Fruit fly (Drosophila melanogaster) whole organism, embryonic: ENCODE data around the gene Mlc-c.
A peak's percentile ranks its signal among the peaks of the same experiment; 100 is the strongest.

Source experiments
- BEAF-32 ChIP-seq: fragments of 200-800 bp; sonication (Bioruptor generic); optimal IDR thresholded peaks from 3 replicates; lab custom pipeline; 2017; ENCODE audit warnings: missing biosample characterization, missing genetic modification characterization, mild to moderate bottlenecking, moderate library complexity, missing genetic modification reagents
- CG10209 ChIP-seq: fragments of 200-800 bp; sonication (Bioruptor generic); optimal IDR thresholded peaks from 3 replicates; lab custom pipeline; 2017; ENCODE audit warnings: missing biosample characterization, mild to moderate bottlenecking, missing genetic modification characterization, missing genetic modification reagents
- CG1024 ChIP-seq: fragments of 200-800 bp; sonication (Bioruptor generic); IDR thresholded peaks from 2 replicates; pipeline ENCODE4 v1.3.6; 2022; ENCODE audit warnings: missing biosample characterization, missing genetic modification characterization
- CG10366 ChIP-seq: fragments of 200-800 bp; sonication (Bioruptor generic); IDR thresholded peaks from 2 replicates; pipeline ENCODE4 v1.3.6; 2022; ENCODE audit warnings: missing biosample characterization, missing genetic modification characterization
- CG10654 ChIP-seq: fragments of 200-800 bp; sonication (Bioruptor generic); optimal IDR thresholded peaks from 2 replicates; lab custom pipeline; 2016; ENCODE audit warnings: missing biosample characterization, missing genetic modification characterization
- CG11085 ChIP-seq: fragments of 200-800 bp; sonication (Bioruptor generic); IDR thresholded peaks from 2 replicates; pipeline ENCODE4 v1.3.6; 2022; ENCODE audit warnings: missing biosample characterization, missing genetic modification characterization
- CG12155 ChIP-seq: fragments of 200-800 bp; sonication (Bioruptor generic); optimal IDR thresholded peaks from 3 replicates; lab custom pipeline; 2016; ENCODE audit warnings: missing biosample characterization, missing genetic modification characterization
- CG13123 ChIP-seq: fragments of 200-800 bp; sonication (Bioruptor generic); optimal IDR thresholded peaks from 2 replicates; lab custom pipeline; 2016; ENCODE audit warnings: missing biosample characterization, missing genetic modification characterization
- CG15514 ChIP-seq: fragments of 200-800 bp; sonication (Bioruptor generic); optimal IDR thresholded peaks from 3 replicates; lab custom pipeline; 2017; ENCODE audit warnings: missing biosample characterization, missing genetic modification characterization, mild to moderate bottlenecking, moderate library complexity, missing genetic modification reagents
- CG1602 ChIP-seq: fragments of 200-800 bp; sonication (Bioruptor generic); optimal IDR thresholded peaks from 3 replicates; lab custom pipeline; 2016; ENCODE audit warnings: missing biosample characterization, missing genetic modification characterization
- CG18599 ChIP-seq: fragments of 200-800 bp; sonication (Bioruptor generic); optimal IDR thresholded peaks from 3 replicates; lab custom pipeline; 2017; ENCODE audit warnings: missing biosample characterization, missing genetic modification characterization, mild to moderate bottlenecking, moderate library complexity, missing genetic modification reagents
- CG2120 ChIP-seq: fragments of 200-800 bp; sonication (Bioruptor generic); optimal IDR thresholded peaks from 3 replicates; lab custom pipeline; 2016; ENCODE audit warnings: missing biosample characterization, missing genetic modification characterization
- CG3281 ChIP-seq: fragments of 200-800 bp; sonication (Bioruptor generic); optimal IDR thresholded peaks from 3 replicates; lab custom pipeline; 2017; ENCODE audit warnings: missing biosample characterization, mild to moderate bottlenecking, missing genetic modification characterization
- CG3847 ChIP-seq: fragments of 200-800 bp; sonication (Bioruptor generic); IDR thresholded peaks from 2 replicates; pipeline ENCODE4 v1.3.6; 2022; ENCODE audit warnings: missing biosample characterization, missing genetic modification characterization
- CG3995 ChIP-seq: fragments of 200-800 bp; sonication (Bioruptor generic); optimal IDR thresholded peaks from 3 replicates; lab custom pipeline; 2016; ENCODE audit warnings: missing biosample characterization, missing genetic modification characterization
- CG4404 ChIP-seq: fragments of 200-800 bp; sonication (Bioruptor generic); IDR thresholded peaks from 2 replicates; pipeline ENCODE4 v1.3.6; 2022; ENCODE audit warnings: missing biosample characterization, missing genetic modification characterization
- CG4424 ChIP-seq: fragments of 200-800 bp; sonication (Bioruptor generic); optimal IDR thresholded peaks from 3 replicates; lab custom pipeline; 2016; ENCODE audit warnings: missing biosample characterization, missing genetic modification characterization
- CG5245 ChIP-seq: fragments of 200-800 bp; sonication (Bioruptor generic); optimal IDR thresholded peaks from 3 replicates; lab custom pipeline; 2016; ENCODE audit warnings: missing biosample characterization, missing genetic modification characterization
- CG5953 ChIP-seq: fragments of 200-800 bp; sonication (Bioruptor generic); IDR thresholded peaks from 2 replicates; pipeline ENCODE4 v1.3.6; 2022; ENCODE audit warnings: missing biosample characterization, missing genetic modification characterization
- CG6791 ChIP-seq: fragments of 200-800 bp; sonication (Bioruptor generic); IDR thresholded peaks from 3 replicates; pipeline ENCODE4 v1.3.6; 2022; ENCODE audit warnings: missing biosample characterization, missing genetic modification characterization; ENCODE audit not compliant: partially characterized antibody
- CG7786 ChIP-seq: fragments of 200-800 bp; sonication (Bioruptor generic); optimal IDR thresholded peaks from 2 replicates; lab custom pipeline; 2016; ENCODE audit warnings: missing biosample characterization, missing genetic modification characterization
- CG7963 ChIP-seq: fragments of 200-800 bp; sonication (Bioruptor generic); IDR thresholded peaks from 3 replicates; pipeline ENCODE4 v1.3.6; 2022; ENCODE audit warnings: missing biosample characterization, missing genetic modification characterization; ENCODE audit not compliant: partially characterized antibody
- CG9797 ChIP-seq: fragments of 200-800 bp; sonication (Bioruptor generic); optimal IDR thresholded peaks from 3 replicates; lab custom pipeline; 2018; ENCODE audit warnings: missing biosample characterization, mild to moderate bottlenecking, missing genetic modification characterization
- Ets65A ChIP-seq: fragments of 200-800 bp; sonication (Bioruptor generic); peaks from one replicate; lab custom pipeline; 2016; ENCODE audit warnings: missing biosample characterization, missing genetic modification characterization
- HLHmδ ChIP-seq: fragments of 200-800 bp; sonication (Bioruptor generic); optimal IDR thresholded peaks from 2 replicates; lab custom pipeline; 2018; ENCODE audit warnings: missing biosample characterization, mild to moderate bottlenecking, missing genetic modification characterization, moderate library complexity
- Hsf ChIP-seq: fragments of 200-800 bp; sonication (Bioruptor generic); optimal IDR thresholded peaks from 3 replicates; lab custom pipeline; 2016; ENCODE audit warnings: missing biosample characterization, missing genetic modification characterization
- Med ChIP-seq: fragments of 200-800 bp; sonication (Bioruptor generic); peaks from one replicate; lab custom pipeline; 2016; ENCODE audit warnings: missing biosample characterization, missing genetic modification characterization, mild to moderate bottlenecking, inconsistent platforms, moderate library complexity
- Ptx1 ChIP-seq: fragments of 200-800 bp; sonication (Bioruptor generic); IDR thresholded peaks from 2 replicates; pipeline ENCODE4 v1.3.6; 2022; ENCODE audit warnings: missing biosample characterization, missing genetic modification characterization
- Ravus ChIP-seq: fragments of 200-800 bp; sonication (Bioruptor generic); IDR thresholded peaks from 2 replicates; pipeline ENCODE4 v1.3.6; 2022; ENCODE audit warnings: missing biosample characterization, missing genetic modification characterization
- Side ChIP-seq: fragments of 200-800 bp; sonication (Bioruptor generic); optimal IDR thresholded peaks from 2 replicates; lab custom pipeline; 2016; ENCODE audit warnings: missing biosample characterization, missing genetic modification characterization
- Sry-β ChIP-seq: fragments of 200-800 bp; sonication (Bioruptor generic); optimal IDR thresholded peaks from 2 replicates; lab custom pipeline; 2018; ENCODE audit warnings: missing biosample characterization, mild to moderate bottlenecking, missing genetic modification characterization, moderate library complexity
- Xbp1 ChIP-seq: fragments of 200-800 bp; sonication (Bioruptor generic); optimal IDR thresholded peaks from 3 replicates; lab custom pipeline; 2016; ENCODE audit warnings: missing biosample characterization, mild to moderate bottlenecking, missing genetic modification characterization
- YL-1 ChIP-seq: fragments of 200-800 bp; sonication (Bioruptor generic); optimal IDR thresholded peaks from 3 replicates; lab custom pipeline; 2017; ENCODE audit warnings: missing biosample characterization, mild to moderate bottlenecking, missing genetic modification characterization
- ab ChIP-seq: fragments of 200-800 bp; sonication (Bioruptor generic); optimal IDR thresholded peaks from 2 replicates; lab custom pipeline; 2016; ENCODE audit warnings: missing biosample characterization, missing genetic modification characterization
- al ChIP-seq: fragments of 200-800 bp; sonication (Bioruptor generic); IDR thresholded peaks from 2 replicates; pipeline ENCODE4 v1.3.6; 2022; ENCODE audit warnings: missing biosample characterization, missing genetic modification characterization
- ash1 ChIP-seq: fragments of 200-800 bp; sonication (Bioruptor generic); optimal IDR thresholded peaks from 2 replicates; lab custom pipeline; 2018; ENCODE audit warnings: missing biosample characterization, mild to moderate bottlenecking, missing genetic modification characterization
- cad ChIP-seq: fragments of >200 bp; optimal IDR thresholded peaks from 2 replicates; lab custom pipeline; 2017; ENCODE audit warnings: missing biosample characterization, missing genetic modification characterization
- crol ChIP-seq: fragments of 200-800 bp; sonication (Bioruptor generic); IDR thresholded peaks from 2 replicates; pipeline ENCODE4 v1.3.6; 2022; ENCODE audit warnings: missing biosample characterization, missing genetic modification characterization
- fu2 ChIP-seq: fragments of 200-800 bp; sonication (Bioruptor generic); optimal IDR thresholded peaks from 2 replicates; lab custom pipeline; 2016; ENCODE audit warnings: missing biosample characterization, missing genetic modification characterization
- grn ChIP-seq: fragments of 200-800 bp; sonication (Bioruptor generic); optimal IDR thresholded peaks from 3 replicates; lab custom pipeline; 2017; ENCODE audit warnings: missing biosample characterization, missing genetic modification characterization
- ind ChIP-seq: fragments of 200-800 bp; sonication (Bioruptor generic); optimal IDR thresholded peaks from 3 replicates; lab custom pipeline; 2016; ENCODE audit warnings: missing biosample characterization, missing genetic modification characterization
- jumu ChIP-seq: fragments of 200-800 bp; sonication (Bioruptor generic); optimal IDR thresholded peaks from 3 replicates; lab custom pipeline; 2016; ENCODE audit warnings: missing biosample characterization, missing genetic modification characterization
- knrl ChIP-seq: fragments of 200-800 bp; sonication (Bioruptor generic); IDR thresholded peaks from 3 replicates; pipeline ENCODE4 v1.3.6; 2022; ENCODE audit warnings: missing biosample characterization, missing genetic modification characterization; ENCODE audit not compliant: partially characterized antibody
- nom ChIP-seq: fragments of 200-800 bp; sonication (Bioruptor generic); optimal IDR thresholded peaks from 2 replicates; lab custom pipeline; 2017; ENCODE audit warnings: missing biosample characterization, missing genetic modification characterization, mild to moderate bottlenecking, moderate library complexity, missing genetic modification reagents
- phol ChIP-seq: fragments of 200-800 bp; sonication (Bioruptor generic); optimal IDR thresholded peaks from 3 replicates; lab custom pipeline; 2018; ENCODE audit warnings: missing biosample characterization, mild to moderate bottlenecking, missing genetic modification characterization, moderate library complexity
- pita ChIP-seq: fragments of 200-800 bp; sonication (Bioruptor generic); optimal IDR thresholded peaks from 2 replicates; lab custom pipeline; 2017; ENCODE audit warnings: missing biosample characterization, mild to moderate bottlenecking, missing genetic modification characterization
- row ChIP-seq: fragments of 200-800 bp; sonication (Bioruptor generic); IDR thresholded peaks from 3 replicates; pipeline ENCODE4 v1.3.6; 2022; ENCODE audit warnings: missing biosample characterization, missing genetic modification characterization
- run ChIP-seq: fragments of 200-800 bp; sonication (Bioruptor generic); optimal IDR thresholded peaks from 3 replicates; lab custom pipeline; 2018; ENCODE audit warnings: missing biosample characterization, mild to moderate bottlenecking, missing genetic modification characterization
- shn ChIP-seq: fragments of 200-800 bp; sonication (Bioruptor generic); optimal IDR thresholded peaks from 3 replicates; lab custom pipeline; 2016; ENCODE audit warnings: missing biosample characterization, missing genetic modification characterization
- vnd ChIP-seq: fragments of 200-800 bp; sonication (Bioruptor generic); IDR thresholded peaks from 3 replicates; pipeline ENCODE4 v1.3.6; 2022; ENCODE audit warnings: missing biosample characterization, missing genetic modification characterization; ENCODE audit not compliant: partially characterized antibody
- zfh2 ChIP-seq: fragments of 200-800 bp; sonication (Bioruptor generic); optimal IDR thresholded peaks from 2 replicates; lab custom pipeline; 2016; ENCODE audit warnings: missing biosample characterization, missing genetic modification characterization

Mlc-c gene

dm6 chrX:5671537-5672029 is 49.2 kb upstream of the Mlc-c start, which contains the start of gene Rab18 (continued):
- TF ChIP-seq nom (GFP tag; lab: Kevin White, UChicago) (peak; percentile 79), CG3281 (GFP tag; lab: Kevin White, UChicago) (no peak), CG9797 (GFP tag; lab: Kevin White, UChicago) (no peak), crol (no peak), Med (GFP tag; lab: Kevin White, UChicago) (peak; percentile 87), CG3995 (GFP tag; lab: Kevin White, UChicago) (peak; percentile 82), knrl (peak; percentile 38; the same call in 1 of the 3 replicates), vnd (peak; percentile 35; the same call in 1 of the 3 replicates), CG4424 (no peak), CG7786 (peak; percentile 31), CG10366 (GFP tag; lab: Robert Waterston, UW) (peak; percentile 17; the same call in 1 of the 2 replicates), zfh2 (GFP tag; lab: Kevin White, UChicago) (peak; percentile 44), Ets65A (GFP tag; lab: Kevin White, UChicago) (peak; percentile 94), shn (GFP tag; lab: Kevin White, UChicago) (no peak), CG12155 (GFP tag; lab: Kevin White, UChicago) (peak; percentile 34), CG4404 (GFP tag; lab: Robert Waterston, UW) (peak; percentile 20; the same call in 1 of the 2 replicates), ind (GFP tag; lab: Kevin White, UChicago) (peak; percentile 36), CG1602 (peak; percentile 16), Side (GFP tag; lab: Kevin White, UChicago) (peak; percentile 3), ash1 (GFP tag; lab: Kevin White, UChicago) (no peak), CG10654 (GFP tag; lab: Kevin White, UChicago) (peak; percentile 18), CG11085 (GFP tag; lab: Robert Waterston, UW) (peak; percentile 23; the same call in 1 of the 2 replicates), CG10209 (GFP tag; lab: Kevin White, UChicago) (peak; percentile 3), CG13123 (GFP tag; lab: Kevin White, UChicago) (no peak), pita (GFP tag; lab: Kevin White, UChicago) (no peak), CG5245 (GFP tag; lab: Kevin White, UChicago) (no peak), CG6791 (GFP tag; lab: Robert Waterston, UW) (peak; percentile 69), row (peak; percentile 86), Sry-β (GFP tag; lab: Kevin White, UChicago) (peak; percentile 80), phol (peak; percentile 34), Xbp1 (GFP tag; lab: Kevin White, UChicago) (peak; percentile 59), CG18599 (no peak), HLHmδ (GFP tag; lab: Kevin White, UChicago) (peak; percentile 14), CG5953 (no peak), ab (GFP tag; lab: Kevin White, UChicago) (no peak), Ravus (no peak), grn (GFP tag; lab: Kevin White, UChicago) (peak; percentile 31), al (peak; percentile 32; the same call in 1 of the 2 replicates), run (tag; lab: Kevin White, UChicago) (no peak), fu2 (GFP tag; lab: Kevin White, UChicago) (peak; percentile 20), CG7963 (no peak), YL-1 (GFP tag; lab: Kevin White, UChicago) (peak; percentile 43), cad (GFP tag; lab: Kevin White, UChicago) (no peak), CG2120 (GFP tag; lab: Kevin White, UChicago) (peak; percentile 46), Ptx1 (GFP tag; lab: Robert Waterston, UW) (peak; percentile 57), CG1024 (GFP tag; lab: Robert Waterston, UW) (0 out of 2 replicates have a peak, but pooled peaks have one; percentile 23), CG15514 (peak; percentile 97), CG3847 (GFP tag; lab: Robert Waterston, UW) (peak; percentile 67), jumu (GFP tag; lab: Kevin White, UChicago) (no peak), Hsf (GFP tag; lab: Kevin White, UChicago) (peak; percentile 27), BEAF-32 (peak; percentile 68)
